Worm (Caenorhabditis elegans): ENCODE data around the gene btb-12.
"Not testable (repeated sequence)": the region's sequence is repeated elsewhere in the genome, so short reads cannot be mapped to it uniquely, and the experiment has no call there.

DNA sequence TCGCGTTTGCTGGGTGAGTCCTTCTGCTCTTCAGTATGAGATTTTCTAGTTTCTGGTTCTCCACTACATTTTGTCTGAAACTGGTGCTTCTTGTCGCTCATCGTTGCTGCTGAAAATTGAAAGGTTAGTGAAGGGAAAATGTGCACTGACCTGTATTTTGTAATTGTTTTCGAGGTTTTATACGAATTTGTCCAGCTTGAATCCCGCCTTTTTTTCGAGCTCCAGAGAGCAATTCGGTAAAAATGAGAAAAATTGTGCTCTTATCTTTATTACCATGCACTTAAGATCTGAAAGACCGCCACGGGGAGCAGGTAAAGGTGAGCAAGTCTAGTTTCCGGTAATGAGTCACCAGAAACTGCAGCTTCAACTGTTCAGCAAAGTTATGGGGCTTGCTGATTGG, 27.2 kb upstream of the btb-12 start, which contains the start of gene C08E3.15:
- not testable (repeated sequence) for TF ChIP-seq W03F9.2, dao-5, him-1 (tag; optimal IDR thresholded peaks at IDR 0.05)
